Worm (Caenorhabditis elegans): Measurements from ENCODE around the gene C17C3.5.

The C17C3.5 gene

DNA sequence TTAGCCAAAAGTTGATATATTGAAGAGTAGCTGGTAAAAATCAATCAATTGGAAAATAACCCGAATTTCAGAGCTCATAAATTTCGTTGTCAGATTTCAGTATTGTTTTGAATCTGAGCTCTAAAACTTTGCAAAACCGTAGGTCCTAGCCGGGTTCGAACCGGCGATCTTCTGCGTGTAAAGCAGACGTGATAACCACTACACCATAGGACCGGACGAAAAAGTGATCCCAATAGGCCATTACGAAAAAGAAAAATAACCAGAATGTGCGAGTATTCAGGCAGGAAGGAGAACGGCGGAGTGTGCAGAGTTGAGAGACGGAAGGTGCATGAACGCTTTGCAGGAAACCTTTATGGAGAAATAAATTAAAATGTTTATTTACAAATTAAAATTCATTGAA, 25.4 kb downstream of the C17C3.5 start (continued):
- TF ChIP-seq unc-130 (GFP tag; optimal IDR thresholded peaks at IDR 0.05): peak; percentile 18
- peak; percentile 27; the same call in 1 of the 2 replicates for TF ChIP-seq F33H1.4 (GFP tag; IDR thresholded peaks at IDR 0.05)
- TF ChIP-seq egl-44 (GFP tag; IDR thresholded peaks at IDR 0.05): no peak
- TF ChIP-seq lsl-1 (GFP tag; optimal IDR thresholded peaks at IDR 0.05): peak; percentile 8
- TF ChIP-seq B0035.1 (tag; optimal IDR thresholded peaks at IDR 0.05): peak; percentile 15
- no peak for TF ChIP-seq F55B11.4 (tag; optimal IDR thresholded peaks at IDR 0.05; ENCODE audit: borderline replicate concordance, insufficient read depth)
- TF ChIP-seq tbp1 (GFP tag; optimal IDR thresholded peaks at IDR 0.05): peak; percentile 99
- peak; percentile 48 for TF ChIP-seq lin-40 (tag; optimal IDR thresholded peaks at IDR 0.05)
- TF ChIP-seq hrde-1 (tag; optimal IDR thresholded peaks at IDR 0.05; ENCODE audit: borderline replicate concordance): no peak
- TF ChIP-seq somi-1 (GFP tag; optimal IDR thresholded peaks at IDR 0.05): no peak
- no peak for TF ChIP-seq lsy-27 (tag; optimal IDR thresholded peaks at IDR 0.05; ENCODE audit: borderline replicate concordance, insufficient read depth)
- TF ChIP-seq Y53G8AR.9 (GFP tag; conservative IDR thresholded peaks at IDR 0.05): no peak
- peak; percentile 51 for TF ChIP-seq ZK185.1 (tag; optimal IDR thresholded peaks at IDR 0.05; ENCODE audit: poor library complexity, severe bottlenecking)
- peak; percentile 24 for TF ChIP-seq T07F8.4 (tag; optimal IDR thresholded peaks at IDR 0.05)
- TF ChIP-seq nfyb-1 (GFP tag; IDR thresholded peaks at IDR 0.05): peak; percentile 72; the same call in 1 of the 2 replicates
- no peak for TF ChIP-seq bed-2 (GFP tag; IDR thresholded peaks at IDR 0.05)
- TF ChIP-seq F52B5.7 (tag; optimal IDR thresholded peaks at IDR 0.05): no peak
- no peak for TF ChIP-seq Y67H2A.10 (GFP tag; conservative IDR thresholded peaks at IDR 0.05)
- no peak for TF ChIP-seq ceh-58 (GFP tag; IDR thresholded peaks at IDR 0.05)
- TF ChIP-seq let-526 (GFP tag; IDR thresholded peaks at IDR 0.05): no peak
- TF ChIP-seq B0336.3 (GFP tag; IDR thresholded peaks at IDR 0.05): 0 out of 2 replicates have a peak, but pooled peaks have one; percentile 28
- TF ChIP-seq lag-1 (GFP tag; IDR thresholded peaks at IDR 0.05): no peak
- no peak for TF ChIP-seq F37B4.10 (GFP tag; IDR thresholded peaks at IDR 0.05)
- peak; percentile 71 for TF ChIP-seq hmg-1.2 (GFP tag; IDR thresholded peaks at IDR 0.05)
- TF ChIP-seq attf-5 (GFP tag; optimal IDR thresholded peaks at IDR 0.05): peak; percentile 30
- peak; percentile 50 for TF ChIP-seq athp-1 (tag; optimal IDR thresholded peaks at IDR 0.05)
- no peak for TF ChIP-seq lir-1 (GFP tag; conservative IDR thresholded peaks at IDR 0.05)
- TF ChIP-seq ztf-25 (GFP tag; IDR thresholded peaks at IDR 0.05): no peak
- peak; percentile 86 for TF ChIP-seq lin-26 (GFP tag; IDR thresholded peaks at IDR 0.05)
- peak; percentile 41 for TF ChIP-seq mxl-1 (tag; optimal IDR thresholded peaks at IDR 0.05)
- peak; percentile 54 for TF ChIP-seq snpc-4 (GFP tag; optimal IDR thresholded peaks at IDR 0.05)
- TF ChIP-seq snpc-4 (tag; optimal IDR thresholded peaks at IDR 0.05): peak; percentile 25 to 86 (median 70)
- no peak for TF ChIP-seq Y95B8A.8 (GFP tag; IDR thresholded peaks at IDR 0.05)
- no peak for TF ChIP-seq snpc-1.1 (tag; optimal IDR thresholded peaks at IDR 0.05; ENCODE audit: insufficient read depth)
- no peak for TF ChIP-seq ztf-3 (GFP tag; optimal IDR thresholded peaks at IDR 0.05)
- TF ChIP-seq C06A6.2 (GFP tag; conservative IDR thresholded peaks at IDR 0.05): no peak
- peak; percentile 90 for TF ChIP-seq B0261.1 (tag; optimal IDR thresholded peaks at IDR 0.05)
- TF ChIP-seq nhr-27 (tag; optimal IDR thresholded peaks at IDR 0.05): no peak
- no peak for TF ChIP-seq madf-6 (GFP tag; IDR thresholded peaks at IDR 0.05)
- TF ChIP-seq snpc-1.3 (tag; optimal IDR thresholded peaks at IDR 0.05; ENCODE audit: insufficient read depth): peak; percentile 80
- TF ChIP-seq snpc-3.4 (tag; optimal IDR thresholded peaks at IDR 0.05): peak; percentile 22
- TF ChIP-seq chd-7 (tag; optimal IDR thresholded peaks at IDR 0.05): peak; percentile 56
- TF ChIP-seq egl-18 (GFP tag; IDR thresholded peaks at IDR 0.05): no peak
- TF ChIP-seq D2030.7 (GFP tag; IDR thresholded peaks at IDR 0.05): 0 out of 2 replicates have a peak, but pooled peaks have one; percentile 26
- TF ChIP-seq hlh-26 (GFP tag; conservative IDR thresholded peaks at IDR 0.05): no peak
- no peak for TF ChIP-seq zfh-2 (GFP tag; conservative IDR thresholded peaks at IDR 0.05)
- TF ChIP-seq attf-3 (GFP tag; conservative IDR thresholded peaks at IDR 0.05): 0 out of 2 replicates have a peak, but pooled peaks have one; percentile 13

Data from whole organism, young adult.